Fruit fly (Drosophila melanogaster) whole organism, embryonic: Measurements from ENCODE around the gene r-l.

ENCODE experiments used
- CG10366 ChIP-seq: fragments of 200-800 bp; sonication (Bioruptor generic); IDR thresholded peaks from 2 replicates; pipeline ENCODE4 v1.3.6; 2022; ENCODE audit warnings: missing biosample characterization, missing genetic modification characterization
- CG10543 ChIP-seq: fragments of 200-800 bp; sonication (Bioruptor generic); optimal IDR thresholded peaks from 3 replicates; lab custom pipeline; 2017; ENCODE audit warnings: missing biosample characterization, mild to moderate bottlenecking, missing genetic modification characterization, moderate library complexity
- CG11696 ChIP-seq: fragments of 200-800 bp; sonication (Bioruptor generic); IDR thresholded peaks from 2 replicates; pipeline ENCODE4 v1.3.6; 2022; ENCODE audit warnings: missing biosample characterization, missing genetic modification characterization
- CG34376 ChIP-seq: fragments of 200-800 bp; sonication (Bioruptor generic); optimal IDR thresholded peaks from 2 replicates; lab custom pipeline; 2018; ENCODE audit warnings: missing biosample characterization, mild to moderate bottlenecking, missing genetic modification characterization
- CG8281 ChIP-seq: fragments of 200-800 bp; sonication (Bioruptor generic); optimal IDR thresholded peaks from 2 replicates; lab custom pipeline; 2018; ENCODE audit warnings: missing biosample characterization, mild to moderate bottlenecking, missing genetic modification characterization, moderate library complexity
- Chrac-16 ChIP-seq: fragments of 200-800 bp; sonication (Bioruptor generic); optimal IDR thresholded peaks from 3 replicates; lab custom pipeline; 2016; ENCODE audit warnings: missing biosample characterization, missing genetic modification characterization
- Ptx1 ChIP-seq: fragments of 200-800 bp; sonication (Bioruptor generic); IDR thresholded peaks from 2 replicates; pipeline ENCODE4 v1.3.6; 2022; ENCODE audit warnings: missing biosample characterization, missing genetic modification characterization
- Trl ChIP-seq, 3 experiments: fragments of >200 bp in 2 of 3; fragments of 200-800 bp in 1 of 3; sonication (Bioruptor generic) in 1 of 3; optimal IDR thresholded peaks; 2 replicates in 1 of 3; 3 replicates in 2 of 3; lab custom pipeline; 2016 to 2017; ENCODE audit warnings: missing biosample characterization in 1 of 3, missing genetic modification characterization in 1 of 3
- cwo ChIP-seq: fragments of 200-800 bp; sonication (Bioruptor generic); optimal IDR thresholded peaks from 3 replicates; lab custom pipeline; 2017; ENCODE audit warnings: missing biosample characterization, missing genetic modification characterization, mild to moderate bottlenecking, moderate library complexity, missing genetic modification reagents
- dysf ChIP-seq: fragments of 200-800 bp; sonication (Bioruptor generic); IDR thresholded peaks from 3 replicates; pipeline ENCODE4 v1.3.6; 2022; ENCODE audit warnings: missing biosample characterization, missing genetic modification characterization
- gce ChIP-seq: fragments of 200-800 bp; sonication (Bioruptor generic); IDR thresholded peaks from 3 replicates; pipeline ENCODE4 v1.3.6; 2022; ENCODE audit warnings: missing biosample characterization, missing genetic modification characterization
- klu ChIP-seq: fragments of 200-800 bp; sonication (Bioruptor generic); IDR thresholded peaks from 2 replicates; pipeline ENCODE4 v1.3.6; 2022; ENCODE audit warnings: missing biosample characterization, missing genetic modification characterization
- sens ChIP-seq: fragments of 200-800 bp; sonication (Bioruptor generic); peaks from one replicate; lab custom pipeline; 2016; ENCODE audit warnings: missing biosample characterization, missing genetic modification characterization
- sob ChIP-seq: fragments of 200-800 bp; sonication (Bioruptor generic); IDR thresholded peaks from 2 replicates; pipeline ENCODE4 v1.3.6; 2022; ENCODE audit warnings: missing biosample characterization, missing genetic modification characterization
- sug ChIP-seq: fragments of 200-800 bp; optimal IDR thresholded peaks from 2 replicates; lab custom pipeline; 2019; ENCODE audit warnings: missing biosample characterization, mild to moderate bottlenecking, missing genetic modification characterization, moderate library complexity

The r-l gene

dm6 chr3R:21022769-21023517, 50.2 kb downstream of the r-l start:
- TF ChIP-seq CG11696 (GFP tag; lab: Robert Waterston, UW) (no peak), Chrac-16 (GFP tag; lab: Kevin White, UChicago) (no peak), CG34376 (peak; percentile 45), klu (GFP tag; lab: Robert Waterston, UW) (no peak), Trl (optimal IDR thresholded peaks at IDR 0.05; lab: Kevin White, UChicago) (peak in 1 of 2 experiments; percentile 26), Trl (GFP tag; optimal IDR thresholded peaks at IDR 0.05; lab: Kevin White, UChicago) (no peak), sug (tag; lab: Kevin White, UChicago) (peak; percentile 17), CG8281 (tag; lab: Kevin White, UChicago) (peak; percentile 97), CG10366 (GFP tag; lab: Robert Waterston, UW) (no peak), sob (GFP tag; lab: Robert Waterston, UW) (no peak), dysf (0 out of 3 replicates have a peak, but pooled peaks have one; percentile 23), CG10543 (GFP tag; lab: Kevin White, UChicago) (peak; percentile 22), Ptx1 (no peak), cwo (GFP tag; lab: Kevin White, UChicago) (peak; percentile 92), gce (GFP tag; lab: Robert Waterston, UW) (no peak), sens (peak; percentile 9)
